Worm (Caenorhabditis elegans) whole organism, L3 larva: Measurements from ENCODE around the gene ZK1010.5.

ENCODE experiments used
- ceh-16 ChIP-seq: sonication (generic microtip); optimal IDR thresholded peaks from 2 replicates; lab custom pipeline; 2017; ENCODE audit warnings: missing biosample characterization, missing genetic modification characterization
- ceh-28 ChIP-seq: fragments of 150-350 bp; optimal IDR thresholded peaks from 2 replicates; lab custom pipeline; 2014; ENCODE audit warnings: missing biosample characterization, missing genetic modification reagents, missing genetic modification characterization
- ceh-9 ChIP-seq: sonication (generic microtip); optimal IDR thresholded peaks from 2 replicates; lab custom pipeline; 2018; ENCODE audit warnings: missing biosample characterization, missing genetic modification characterization
- daf-12 ChIP-seq: fragments of 150-350 bp; optimal IDR thresholded peaks from 2 replicates; lab custom pipeline; 2014; ENCODE audit warnings: missing biosample characterization, missing genetic modification reagents, missing genetic modification characterization
- egl-27 ChIP-seq: sonication (generic microtip); optimal IDR thresholded peaks from 4 replicates; lab custom pipeline; 2017; ENCODE audit warnings: missing biosample characterization, missing genetic modification reagents, missing genetic modification characterization
- elt-1 ChIP-seq: fragments of 150-350 bp; optimal IDR thresholded peaks from 2 replicates; lab custom pipeline; 2014; ENCODE audit warnings: missing biosample characterization, missing genetic modification characterization
- fkh-10 ChIP-seq: sonication (generic microtip); optimal IDR thresholded peaks from 2 replicates; lab custom pipeline; 2017; ENCODE audit warnings: missing biosample characterization, missing genetic modification reagents, missing genetic modification characterization
- fkh-2 ChIP-seq: fragments of 150-350 bp; optimal IDR thresholded peaks from 2 replicates; lab custom pipeline; 2014; ENCODE audit warnings: missing biosample characterization, missing genetic modification reagents, missing genetic modification characterization
- jun-1 ChIP-seq: fragments of 150-350 bp; optimal IDR thresholded peaks from 2 replicates; lab custom pipeline; 2014; ENCODE audit warnings: missing biosample characterization, missing genetic modification reagents, missing genetic modification characterization
- lin-15B ChIP-seq: fragments of 150-350 bp; optimal IDR thresholded peaks from 2 replicates; lab custom pipeline; 2014; ENCODE audit warnings: missing biosample characterization, missing genetic modification characterization
- lin-39 ChIP-seq: fragments of 150-350 bp; optimal IDR thresholded peaks from 2 replicates; lab custom pipeline; 2018; ENCODE audit warnings: missing biosample characterization, missing genetic modification reagents, missing genetic modification characterization
- mml-1 ChIP-seq: fragments of 150-350 bp; sonication (generic microtip); optimal IDR thresholded peaks from 3 replicates; lab custom pipeline; 2014; ENCODE audit warnings: missing biosample characterization, missing genetic modification characterization
- nfya-1 ChIP-seq: sonication (generic microtip); optimal IDR thresholded peaks from 2 replicates; lab custom pipeline; 2017; ENCODE audit warnings: missing genetic modification characterization, mild to moderate bottlenecking, missing compliant biosample characterization, antibody characterized with exemption, moderate library complexity; ENCODE audit not compliant: insufficient read depth
- nhr-67 ChIP-seq: fragments of 150-350 bp; optimal IDR thresholded peaks from 2 replicates; lab custom pipeline; 2014; ENCODE audit warnings: missing biosample characterization, missing genetic modification characterization
- nhr-76 ChIP-seq: fragments of 150-350 bp; sonication (generic microtip); optimal IDR thresholded peaks from 5 replicates; lab custom pipeline; 2014; ENCODE audit warnings: missing biosample characterization, missing genetic modification characterization
- nhr-77 ChIP-seq: fragments of 150-350 bp; optimal IDR thresholded peaks from 2 replicates; lab custom pipeline; 2014; ENCODE audit warnings: missing biosample characterization, missing genetic modification characterization
- pqm-1 ChIP-seq: fragments of 150-350 bp; optimal IDR thresholded peaks from 2 replicates; lab custom pipeline; 2017; ENCODE audit warnings: missing biosample characterization, missing genetic modification characterization, inconsistent platforms
- sea-2 ChIP-seq: fragments of 150-350 bp; sonication (generic microtip); optimal IDR thresholded peaks from 4 replicates; lab custom pipeline; 2014; ENCODE audit warnings: missing biosample characterization, missing genetic modification reagents, missing genetic modification characterization
- unc-62 ChIP-seq: fragments of 150-350 bp; sonication (generic microtip); optimal IDR thresholded peaks from 4 replicates; lab custom pipeline; 2014; ENCODE audit warnings: missing biosample characterization, missing genetic modification reagents, missing genetic modification characterization
- ztf-11 ChIP-seq: fragments of 150-350 bp; optimal IDR thresholded peaks from 2 replicates; lab custom pipeline; 2014; ENCODE audit warnings: missing biosample characterization, missing genetic modification characterization
- ztf-4 ChIP-seq: fragments of 150-350 bp; optimal IDR thresholded peaks from 2 replicates; lab custom pipeline; 2014; ENCODE audit warnings: missing biosample characterization, missing genetic modification characterization

The ZK1010.5 gene

DNA sequence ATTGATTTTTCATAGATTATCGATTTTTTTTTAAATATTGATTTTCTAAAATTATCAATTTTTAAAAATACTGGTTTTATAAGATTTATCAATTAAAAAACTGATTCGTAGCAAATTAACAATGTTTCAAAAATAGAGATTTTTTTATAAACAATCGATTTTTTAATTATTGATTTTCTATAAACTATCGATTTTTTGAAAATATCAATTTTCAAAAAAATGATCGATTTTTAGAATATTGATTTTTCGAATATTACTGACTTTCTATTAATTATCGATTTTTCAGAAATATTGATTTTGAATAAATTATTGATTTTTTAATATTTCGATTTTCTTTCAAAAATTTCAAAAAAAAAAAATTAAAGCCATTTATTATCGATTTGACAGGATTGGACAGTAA lies 34.7 kb downstream of the ZK1010.5 start:
- TF ChIP-seq ceh-16 (tag; lab: Kevin White, UChicago): no peak
- peak; percentile 98 for TF ChIP-seq ceh-28 (tag; lab: Kevin White, UChicago)

DNA sequence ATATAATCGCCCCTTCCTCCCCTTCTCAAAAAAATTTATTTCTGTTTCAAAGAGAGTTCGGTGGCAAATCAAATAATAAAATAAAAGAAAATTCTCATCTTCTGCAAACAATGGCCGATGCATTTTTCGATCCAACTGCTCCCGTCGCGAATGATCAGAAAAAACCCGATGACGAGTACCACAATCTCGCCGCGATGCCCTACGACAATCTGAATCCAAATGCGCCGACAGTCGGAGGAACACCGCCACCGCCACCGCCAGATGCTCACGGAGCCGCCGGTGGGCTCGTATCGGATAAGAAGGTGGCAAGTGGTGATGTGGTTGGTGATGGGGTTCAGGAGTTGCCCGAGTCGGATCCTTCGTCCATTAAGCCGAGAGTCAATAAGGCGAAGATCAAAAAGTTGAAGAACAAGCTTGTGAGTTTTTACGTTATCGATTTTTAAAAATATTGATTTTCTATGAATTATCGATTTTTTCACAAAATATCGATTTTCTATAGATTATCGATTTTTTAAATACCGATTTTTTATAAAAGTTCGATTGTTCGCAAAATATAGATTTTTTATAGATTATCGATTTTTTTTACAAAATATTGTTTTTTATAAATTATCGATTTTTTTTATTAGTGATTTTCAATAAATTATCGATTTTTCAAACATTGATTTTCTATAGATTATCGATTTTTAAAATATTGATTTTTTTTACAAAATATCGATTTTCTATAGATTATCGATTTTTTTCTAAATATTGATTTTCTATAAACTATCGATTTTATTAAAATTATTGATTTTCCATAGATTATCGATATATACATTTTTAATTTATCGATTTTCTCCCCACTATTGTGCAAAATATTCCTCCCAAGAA lies 35.7 kb downstream of the ZK1010.5 start, which contains the start of gene Y39E4A.1:
TSS of gene Y39E4A.1 (plus strand) at position 51 of the 867 bp plus-strand sequence.
- TF ChIP-seq daf-12 (tag; lab: Kevin White, UChicago): no peak
- peak; percentile 99 for TF ChIP-seq ceh-28 (tag; lab: Kevin White, UChicago)

DNA sequence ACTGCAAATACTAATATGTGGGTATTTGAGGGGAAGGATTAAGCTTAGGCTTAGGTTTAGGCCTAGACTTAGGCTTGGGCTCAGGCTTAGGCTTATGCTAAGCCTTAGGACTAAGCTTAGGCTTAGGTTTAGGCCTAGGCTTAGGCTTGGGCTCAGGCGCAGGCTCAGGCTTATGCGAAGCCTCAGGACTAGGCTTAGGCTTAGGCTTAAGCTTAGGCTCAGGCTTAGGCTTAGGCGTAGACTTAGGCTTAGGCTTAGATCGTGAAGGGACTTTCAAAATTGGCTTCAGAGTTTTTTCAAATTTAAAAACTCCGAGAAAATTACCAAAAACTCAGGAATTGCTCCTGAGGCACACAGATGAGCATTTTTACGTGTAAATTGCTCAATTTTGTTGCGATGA lies 42.2 kb downstream of the ZK1010.5 start:
- TF ChIP-seq sea-2 (no peak), fkh-2 (tag; lab: Kevin White, UChicago) (no peak), unc-62 (GFP tag; lab: Kevin White, UChicago) (no peak), fkh-10 (GFP tag; lab: Kevin White, UChicago) (no peak), nhr-67 (tag; lab: Kevin White, UChicago) (no peak), nfya-1 (tag; lab: Kevin White, UChicago) (no peak), lin-15B (tag; lab: Kevin White, UChicago) (no peak), nhr-77 (tag; lab: Kevin White, UChicago) (no peak), pqm-1 (no peak), elt-1 (tag; lab: Kevin White, UChicago) (no peak), ztf-11 (tag; lab: Kevin White, UChicago) (no peak)

DNA sequence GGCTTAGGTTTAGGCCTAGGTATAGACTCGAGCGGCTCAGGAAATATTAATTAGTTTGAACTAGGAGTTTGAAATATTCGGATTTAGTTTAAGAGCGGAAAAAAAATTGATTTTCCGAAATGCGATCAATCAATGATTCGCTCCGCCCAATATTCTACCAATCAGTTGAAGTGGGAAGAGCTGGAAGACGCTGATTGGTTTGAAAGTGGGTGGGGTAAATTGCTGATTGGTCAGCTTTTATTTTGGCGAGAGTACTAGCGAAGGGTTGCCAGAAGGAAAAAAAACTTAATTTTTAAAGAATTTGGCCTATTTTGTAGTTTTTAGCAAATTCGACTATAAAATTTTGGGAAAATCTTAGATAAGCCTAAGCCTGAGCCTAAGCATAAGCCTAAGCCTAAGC lies 43.3 kb downstream of the ZK1010.5 start:
- TF ChIP-seq nfya-1 (tag; lab: Kevin White, UChicago) (peak; percentile 96), elt-1 (tag; lab: Kevin White, UChicago) (no peak)

DNA sequence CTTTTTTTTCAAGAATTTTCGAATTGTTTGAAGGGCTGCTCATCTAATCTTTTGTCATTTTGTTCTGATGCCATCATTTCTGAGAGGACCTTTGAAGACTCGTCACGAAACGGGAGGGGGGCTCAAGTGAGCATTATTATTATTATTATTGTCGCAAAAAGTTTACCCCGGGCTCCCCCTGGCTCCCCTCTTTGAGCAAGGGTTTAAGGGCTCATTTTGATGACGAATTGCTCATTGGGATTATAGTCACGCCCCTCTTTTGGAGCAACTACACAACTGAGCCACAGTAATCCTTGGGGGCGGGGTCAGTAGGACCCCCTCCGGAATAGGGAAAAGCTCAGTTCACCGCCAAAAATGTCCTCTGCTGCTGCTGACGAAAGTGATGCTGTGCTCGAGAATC lies 45.0 kb downstream of the ZK1010.5 start, which contains the start of gene unc-25:
TSS of gene unc-25 (plus strand) at position 345 of the 400 bp plus-strand sequence.
- TF ChIP-seq jun-1 (tag; lab: Kevin White, UChicago) (no peak), ceh-9 (no peak), ztf-4 (no peak), nfya-1 (tag; lab: Kevin White, UChicago) (peak; percentile 16), daf-12 (tag; lab: Kevin White, UChicago) (no peak), egl-27 (tag; lab: Kevin White, UChicago) (no peak), mml-1 (tag; lab: Kevin White, UChicago) (no peak), lin-39 (tag; lab: Kevin White, UChicago) (peak; percentile 57), nhr-76 (tag; lab: Kevin White, UChicago) (no peak)
